Worm (Caenorhabditis elegans) whole organism, L4 larva: ENCODE results near the gene F47B8.3.

Experiments
- F37D6.2 ChIP-seq: sonication (generic microtip); optimal IDR thresholded peaks from 2 replicates; lab custom pipeline; 2016; ENCODE audit warnings: mild to moderate bottlenecking, missing genetic modification characterization, missing compliant biosample characterization
- F44E2.7 ChIP-seq: fragments of 200-800 bp; sonication (Bioruptor generic); IDR thresholded peaks from 2 replicates; pipeline ENCODE4 v2.1.2; 2022; ENCODE audit warnings: missing genetic modification characterization, missing compliant biosample characterization
- R02D3.7 ChIP-seq: fragments of 150-350 bp; sonication (generic microtip); optimal IDR thresholded peaks from 3 replicates; lab custom pipeline; 2014; ENCODE audit warnings: missing biosample characterization, missing genetic modification characterization
- T20F7.1 ChIP-seq: fragments of 200-800 bp; sonication (Bioruptor generic); optimal IDR thresholded peaks from 2 replicates; lab custom pipeline; 2018; ENCODE audit warnings: mild to moderate bottlenecking, missing genetic modification characterization, missing compliant biosample characterization
- T26A8.4 ChIP-seq: fragments of 200-800 bp; sonication (Bioruptor generic); IDR thresholded peaks from 2 replicates; pipeline ENCODE4 v1.3.6; 2022; ENCODE audit warnings: missing genetic modification characterization, missing compliant biosample characterization
- Y5F2A.4 ChIP-seq: fragments of 200-800 bp; sonication (Bioruptor generic); optimal IDR thresholded peaks from 2 replicates; lab custom pipeline; 2018; ENCODE audit warnings: mild to moderate bottlenecking, missing genetic modification characterization, missing compliant biosample characterization
- ZK546.5 ChIP-seq, 2 experiments: sonication (generic microtip); optimal IDR thresholded peaks; 2 replicates each; lab custom pipeline; 2017; ENCODE audit warnings: missing biosample characterization in 2 of 2, missing genetic modification characterization in 2 of 2
- aly-2 ChIP-seq: sonication (generic microtip); optimal IDR thresholded peaks from 2 replicates; lab custom pipeline; 2018; ENCODE audit warnings: missing biosample characterization, missing genetic modification characterization
- attf-4 ChIP-seq: sonication (generic microtip); optimal IDR thresholded peaks from 3 replicates; lab custom pipeline; 2017; ENCODE audit warnings: missing biosample characterization, missing genetic modification characterization
- ceh-20 ChIP-seq: fragments of 200-800 bp; sonication (Bioruptor generic); IDR thresholded peaks from 2 replicates; pipeline ENCODE4 v1.3.6; 2022; ENCODE audit warnings: missing genetic modification reagents, missing genetic modification characterization, missing compliant biosample characterization
- ceh-82 ChIP-seq: sonication (generic microtip); optimal IDR thresholded peaks from 2 replicates; lab custom pipeline; 2017; ENCODE audit warnings: missing biosample characterization, missing genetic modification characterization
- cey-2 ChIP-seq: sonication (generic microtip); optimal IDR thresholded peaks from 3 replicates; lab custom pipeline; 2017; ENCODE audit warnings: missing genetic modification characterization, mild to moderate bottlenecking, missing compliant biosample characterization, antibody characterized with exemption, borderline replicate concordance; ENCODE audit not compliant: insufficient read depth
- daf-16 ChIP-seq, 3 experiments: sonication (generic microtip); optimal IDR thresholded peaks; 2 replicates each; lab custom pipeline; 2016 to 2017; ENCODE audit warnings: missing genetic modification characterization in 3 of 3, missing genetic modification reagents in 3 of 3, mild to moderate bottlenecking in 2 of 3, missing compliant biosample characterization in 2 of 3, missing biosample characterization in 1 of 3, moderate library complexity in 1 of 3
- dmd-9 ChIP-seq: fragments of 200-800 bp; sonication (Bioruptor generic); IDR thresholded peaks from 2 replicates; pipeline ENCODE4 v1.3.6; 2022; ENCODE audit warnings: missing genetic modification reagents, missing genetic modification characterization, missing compliant biosample characterization
- dve-1 ChIP-seq: sonication (generic microtip); optimal IDR thresholded peaks from 2 replicates; lab custom pipeline; 2017; ENCODE audit warnings: antibody characterized with exemption, mild to moderate bottlenecking, missing genetic modification characterization, missing compliant biosample characterization; ENCODE audit not compliant: insufficient read depth
- egl-43 ChIP-seq: fragments of 200-800 bp; sonication (Bioruptor generic); IDR thresholded peaks from 2 replicates; pipeline ENCODE4 v1.3.6; 2022; ENCODE audit warnings: missing genetic modification reagents, missing genetic modification characterization, missing compliant biosample characterization
- fkh-10 ChIP-seq: fragments of 150-350 bp; optimal IDR thresholded peaks from 2 replicates; lab custom pipeline; 2014; ENCODE audit warnings: missing biosample characterization, missing genetic modification reagents, missing genetic modification characterization
- fos-1 ChIP-seq: fragments of 150-350 bp; optimal IDR thresholded peaks from 2 replicates; lab custom pipeline; 2014; ENCODE audit warnings: missing biosample characterization, missing genetic modification characterization
- gei-8 ChIP-seq: fragments of 200-800 bp; sonication (Bioruptor generic); optimal IDR thresholded peaks from 2 replicates; lab custom pipeline; 2018; ENCODE audit warnings: mild to moderate bottlenecking, missing genetic modification characterization, missing compliant biosample characterization
- lin-13 ChIP-seq: fragments of 150-350 bp; optimal IDR thresholded peaks from 2 replicates; lab custom pipeline; 2014; ENCODE audit warnings: missing biosample characterization, missing genetic modification reagents, missing genetic modification characterization
- lin-29 ChIP-seq: fragments of 200-800 bp; sonication (Bioruptor generic); IDR thresholded peaks from 2 replicates; pipeline ENCODE4 v1.3.6; 2022; ENCODE audit warnings: missing genetic modification reagents, missing genetic modification characterization, missing compliant biosample characterization
- lin-39 ChIP-seq: fragments of 150-350 bp; optimal IDR thresholded peaks from 2 replicates; lab custom pipeline; 2014; ENCODE audit warnings: missing biosample characterization, missing genetic modification reagents, missing genetic modification characterization
- lsy-2 ChIP-seq, 2 experiments: fragments of 150-350 bp in 1 of 2; sonication (generic microtip) in 1 of 2; optimal IDR thresholded peaks; 2 replicates each; lab custom pipeline; 2014 to 2017; ENCODE audit warnings: missing biosample characterization in 2 of 2, missing genetic modification characterization in 2 of 2
- mxl-2 ChIP-seq: fragments of 200-800 bp; sonication (Bioruptor generic); conservative IDR thresholded peaks from 2 replicates; pipeline ENCODE4 v1.3.6; 2022; ENCODE audit warnings: missing genetic modification reagents, missing genetic modification characterization, missing compliant biosample characterization
- mxl-3 ChIP-seq: fragments of 200-800 bp; sonication (Bioruptor generic); optimal IDR thresholded peaks from 2 replicates; lab custom pipeline; 2018; ENCODE audit warnings: mild to moderate bottlenecking, missing genetic modification characterization, missing compliant biosample characterization
- nhr-102 ChIP-seq: sonication (generic microtip); optimal IDR thresholded peaks from 2 replicates; lab custom pipeline; 2016; ENCODE audit warnings: mild to moderate bottlenecking, missing genetic modification characterization, moderate library complexity, missing compliant biosample characterization
- nhr-11 ChIP-seq: fragments of 150-350 bp; optimal IDR thresholded peaks from 2 replicates; lab custom pipeline; 2014; ENCODE audit warnings: missing biosample characterization, missing genetic modification characterization
- nhr-111 ChIP-seq: fragments of 200-800 bp; sonication (Bioruptor generic); optimal IDR thresholded peaks from 2 replicates; lab custom pipeline; 2018; ENCODE audit warnings: mild to moderate bottlenecking, missing genetic modification characterization, missing compliant biosample characterization
- nhr-25 ChIP-seq: sonication (generic microtip); optimal IDR thresholded peaks from 2 replicates; lab custom pipeline; 2017; ENCODE audit warnings: missing genetic modification characterization, mild to moderate bottlenecking, missing compliant biosample characterization, antibody characterized with exemption, moderate library complexity, borderline replicate concordance; ENCODE audit not compliant: insufficient read depth
- nhr-76 ChIP-seq: fragments of 150-350 bp; optimal IDR thresholded peaks from 2 replicates; lab custom pipeline; 2014; ENCODE audit warnings: missing biosample characterization, missing genetic modification characterization
- pha-4 ChIP-seq, 2 experiments: fragments of 150-350 bp in 1 of 2; fragments of 200-800 bp in 1 of 2; sonication (Bioruptor generic) in 1 of 2; IDR thresholded peaks in 1 of 2; optimal IDR thresholded peaks in 1 of 2; 2 replicates each; pipeline versions ENCODE4 v1.3.6 to Lab custom; 2014 to 2022; ENCODE audit warnings: missing genetic modification characterization in 2 of 2, missing genetic modification reagents in 2 of 2, missing biosample characterization in 1 of 2, missing compliant biosample characterization in 1 of 2
- rbr-2 ChIP-seq: sonication (generic microtip); optimal IDR thresholded peaks from 2 replicates; lab custom pipeline; 2016; ENCODE audit warnings: missing genotype, missing genetic modification characterization, missing compliant biosample characterization
- saeg-2 ChIP-seq: fragments of 200-800 bp; sonication (Bioruptor generic); IDR thresholded peaks from 2 replicates; pipeline ENCODE4 v1.3.6; 2022; ENCODE audit warnings: missing genetic modification reagents, missing genetic modification characterization, missing compliant biosample characterization
- set-16 ChIP-seq: fragments of 200-800 bp; sonication (Bioruptor generic); IDR thresholded peaks from 2 replicates; pipeline ENCODE4 v1.3.6; 2022; ENCODE audit warnings: missing genetic modification reagents, missing genetic modification characterization, missing compliant biosample characterization
- snpc-4 ChIP-seq: fragments of 150-350 bp; optimal IDR thresholded peaks from 2 replicates; lab custom pipeline; 2014; ENCODE audit warnings: missing biosample characterization, missing genetic modification characterization
- spr-1 ChIP-seq: sonication (generic microtip); optimal IDR thresholded peaks from 2 replicates; lab custom pipeline; 2016; ENCODE audit warnings: mild to moderate bottlenecking, missing genetic modification characterization, missing compliant biosample characterization
- tag-97 ChIP-seq: fragments of 200-800 bp; sonication (Bioruptor generic); IDR thresholded peaks from 2 replicates; pipeline ENCODE4 v1.3.6; 2022; ENCODE audit warnings: missing genetic modification characterization, missing compliant biosample characterization
- tra-1 ChIP-seq: fragments of 200-800 bp; sonication (Bioruptor generic); IDR thresholded peaks from 2 replicates; pipeline ENCODE4 v1.3.6; 2022; ENCODE audit warnings: missing genetic modification reagents, missing genetic modification characterization, missing compliant biosample characterization
- unc-62 ChIP-seq, 3 experiments: fragments of 150-350 bp in 1 of 3; sonication (generic microtip); optimal IDR thresholded peaks in 2 of 3; peaks in 1 of 3; 1 replicate in 1 of 3; 2 replicates in 2 of 3; lab custom pipeline; 2014 to 2017; ENCODE audit warnings: missing biosample characterization in 3 of 3, missing genetic modification characterization in 3 of 3, missing genetic modification reagents in 3 of 3, missing genotype in 1 of 3
- vab-7 ChIP-seq: fragments of 200-800 bp; sonication (Bioruptor generic); IDR thresholded peaks from 2 replicates; pipeline ENCODE4 v1.3.6; 2022; ENCODE audit warnings: missing genetic modification reagents, missing genetic modification characterization, missing compliant biosample characterization
- zag-1 ChIP-seq: fragments of 150-350 bp; optimal IDR thresholded peaks from 2 replicates; lab custom pipeline; 2014; ENCODE audit warnings: missing biosample characterization, missing genetic modification characterization
- zfp-2 ChIP-seq: sonication (generic microtip); optimal IDR thresholded peaks from 2 replicates; lab custom pipeline; 2016; ENCODE audit warnings: mild to moderate bottlenecking, missing genetic modification characterization, missing compliant biosample characterization
- zfp-3 ChIP-seq: fragments of 200-800 bp; sonication (Bioruptor generic); conservative IDR thresholded peaks from 2 replicates; pipeline ENCODE4 v1.3.6; 2022; ENCODE audit warnings: missing genetic modification reagents, missing genetic modification characterization, missing compliant biosample characterization
- zip-2 ChIP-seq: fragments of 150-350 bp; optimal IDR thresholded peaks from 2 replicates; lab custom pipeline; 2014; ENCODE audit warnings: missing biosample characterization, missing genetic modification characterization

Gene F47B8.3

DNA sequence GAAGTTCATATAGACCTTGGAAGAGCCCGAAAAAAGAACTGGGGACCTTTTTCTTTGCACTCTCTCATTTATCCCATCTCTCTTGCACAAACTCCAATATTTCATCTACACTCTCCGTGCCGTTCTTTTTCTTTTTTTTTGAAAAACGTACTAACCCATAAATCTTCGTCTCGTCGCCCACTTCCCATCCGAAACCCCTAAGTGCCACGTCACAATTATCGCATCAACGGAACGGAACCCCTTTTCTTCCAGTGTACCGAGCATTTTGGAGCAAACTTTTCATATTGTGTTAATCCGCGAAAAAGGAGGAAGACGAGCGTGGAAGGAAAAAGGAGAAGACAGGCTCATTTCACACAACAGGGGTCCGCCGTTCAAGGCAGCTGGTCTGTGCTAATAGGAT, 46.6 kb upstream of the F47B8.3 start:
- TF ChIP-seq rbr-2 (tag; lab: Kevin White, UChicago) (peak; percentile 22), cey-2 (tag; lab: Kevin White, UChicago) (no peak), lsy-2 (tag; optimal IDR thresholded peaks at IDR 0.05; lab: Kevin White, UChicago) (peak in 1 of 2 experiments; percentile 32), ceh-20 (GFP tag; lab: Robert Waterston, UW) (peak; percentile 78), vab-7 (GFP tag; lab: Robert Waterston, UW) (0 out of 2 replicates have a peak, but pooled peaks have one; percentile 25), tra-1 (peak; percentile 43; the same call in 1 of the 2 replicates), unc-62 (GFP tag; optimal IDR thresholded peaks at IDR 0.05 in 1 of 2; lab: Kevin White, UChicago) (peak in 1 of 2 experiments; percentile 98), unc-62 (tag; optimal IDR thresholded peaks at IDR 0.05; lab: Kevin White, UChicago) (no peak), T26A8.4 (GFP tag; lab: Robert Waterston, UW) (no peak)

DNA sequence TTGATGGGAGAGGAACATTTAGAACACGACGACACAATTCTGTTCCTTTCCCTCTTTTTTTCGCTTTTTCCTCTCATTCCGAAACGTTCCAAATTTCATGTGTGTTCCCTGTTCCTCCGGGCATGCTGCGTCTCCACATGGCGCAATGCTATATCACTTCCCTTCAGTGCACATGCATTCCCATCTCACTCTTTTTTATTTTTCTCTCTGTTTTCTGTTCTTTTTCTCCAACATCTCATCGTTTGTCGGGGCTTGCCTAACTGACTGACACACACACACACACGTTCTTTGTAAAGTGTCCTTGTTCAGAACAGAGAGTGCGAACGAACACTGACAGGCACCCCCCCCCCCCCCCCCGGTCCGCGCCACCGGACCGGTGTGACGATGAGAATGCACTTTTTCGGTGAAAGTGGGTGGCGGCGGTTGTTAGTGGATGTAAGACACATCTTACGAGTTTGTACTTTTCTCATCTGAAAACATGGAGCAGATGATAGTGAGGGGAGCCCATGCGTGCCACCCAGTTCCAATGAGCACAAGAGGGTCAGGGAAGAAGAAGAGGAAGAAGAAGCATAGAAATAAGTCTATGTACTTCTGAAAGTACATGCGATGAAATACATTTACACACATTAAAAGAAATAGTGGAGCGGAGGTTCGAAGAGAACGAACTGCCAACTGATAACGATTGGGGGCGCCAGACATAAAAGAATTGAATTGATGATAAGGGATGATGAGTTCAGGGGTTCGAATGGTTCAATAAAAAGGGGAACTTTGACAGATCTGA, 45.7 kb upstream of the F47B8.3 start:
- TF ChIP-seq fkh-10 (GFP tag; lab: Kevin White, UChicago) (no peak), aly-2 (no peak), nhr-102 (tag; lab: Kevin White, UChicago) (no peak), set-16 (GFP tag; lab: Robert Waterston, UW) (peak; percentile 91), mxl-2 (GFP tag; lab: Robert Waterston, UW) (no peak), tra-1 (0 out of 2 replicates have a peak, but pooled peaks have one; percentile 46), unc-62 (GFP tag; optimal IDR thresholded peaks at IDR 0.05 in 1 of 2; lab: Kevin White, UChicago) (peak in 1 of 2 experiments; percentile 93), unc-62 (tag; optimal IDR thresholded peaks at IDR 0.05; lab: Kevin White, UChicago) (no peak), spr-1 (no peak), egl-43 (GFP tag; lab: Robert Waterston, UW) (no peak; the same call in none of the 2 replicates), saeg-2 (GFP tag; lab: Robert Waterston, UW) (no peak), mxl-3 (GFP tag; lab: Kevin White, UChicago) (peak; percentile 86), F44E2.7 (GFP tag; lab: Robert Waterston, UW) (no peak), dve-1 (tag; lab: Kevin White, UChicago) (peak; percentile 41), zfp-2 (tag; lab: Kevin White, UChicago) (no peak), Y5F2A.4 (GFP tag; lab: Kevin White, UChicago) (peak; percentile 3), T20F7.1 (GFP tag; lab: Kevin White, UChicago) (no peak), zip-2 (tag; lab: Kevin White, UChicago) (no peak), gei-8 (GFP tag; lab: Kevin White, UChicago) (no peak), snpc-4 (tag; lab: Kevin White, UChicago) (no peak), nhr-76 (tag; lab: Kevin White, UChicago) (no peak), lin-13 (no peak), rbr-2 (tag; lab: Kevin White, UChicago) (peak; percentile 58), fos-1 (tag; lab: Kevin White, UChicago) (no peak), tag-97 (GFP tag; lab: Robert Waterston, UW) (no peak), lin-39 (tag; lab: Kevin White, UChicago) (no peak), pha-4 (GFP tag; IDR thresholded peaks at IDR 0.05; lab: Robert Waterston, UW) (no peak), pha-4 (tag; optimal IDR thresholded peaks at IDR 0.05; lab: Kevin White, UChicago) (no peak), zfp-3 (GFP tag; lab: Robert Waterston, UW) (no peak), daf-16 (GFP tag; optimal IDR thresholded peaks at IDR 0.05; lab: Kevin White, UChicago) (no peak), daf-16 (tag; optimal IDR thresholded peaks at IDR 0.05; lab: Kevin White, UChicago) (peak; percentile 65), zag-1 (tag; lab: Kevin White, UChicago) (no peak), nhr-25 (peak; percentile 90), ceh-82 (tag; lab: Kevin White, UChicago) (no peak), nhr-11 (tag; lab: Kevin White, UChicago) (no peak), cey-2 (tag; lab: Kevin White, UChicago) (peak; percentile 74), attf-4 (tag; lab: Kevin White, UChicago) (no peak), ZK546.5 (tag; optimal IDR thresholded peaks at IDR 0.05; lab: Kevin White, UChicago) (no peak), nhr-111 (GFP tag; lab: Kevin White, UChicago) (no peak), F37D6.2 (tag; lab: Kevin White, UChicago) (no peak), dmd-9 (no peak), lin-29 (GFP tag; lab: Robert Waterston, UW) (0 out of 2 replicates have a peak, but pooled peaks have one; percentile 18), R02D3.7 (tag; lab: Kevin White, UChicago) (no peak)
